Fruit fly (Drosophila melanogaster) whole organism, wandering third instar larva: Measurements from ENCODE around the gene CG17300.

Source experiments
- Abd-B ChIP-seq: fragments of >200 bp; optimal IDR thresholded peaks from 2 replicates; lab custom pipeline; 2017; ENCODE audit warnings: missing biosample characterization, missing genetic modification characterization
- Dfd ChIP-seq: fragments of >200 bp; optimal IDR thresholded peaks from 2 replicates; lab custom pipeline; 2017; ENCODE audit warnings: missing biosample characterization, missing genetic modification characterization
- Jra ChIP-seq: sonication (Bioruptor generic); optimal IDR thresholded peaks from 2 replicates; lab custom pipeline; 2016; ENCODE audit warnings: missing biosample characterization, missing genetic modification characterization
- brk ChIP-seq: fragments of 200-800 bp; sonication (Bioruptor generic); optimal IDR thresholded peaks from 2 replicates; lab custom pipeline; 2016; ENCODE audit warnings: missing biosample characterization, mild to moderate bottlenecking, missing genetic modification characterization
- h ChIP-seq: fragments of 200-800 bp; sonication (Bioruptor generic); optimal IDR thresholded peaks from 3 replicates; lab custom pipeline; 2016; ENCODE audit warnings: missing biosample characterization, mild to moderate bottlenecking, missing genetic modification characterization

- no peak for TF ChIP-seq Abd-B (GFP tag; lab: Kevin White, UChicago)
- no peak for TF ChIP-seq h (GFP tag; lab: Kevin White, UChicago)
- TF ChIP-seq Jra: no peak
- no peak for TF ChIP-seq Dfd (GFP tag; lab: Kevin White, UChicago)
- no peak for TF ChIP-seq brk (GFP tag; lab: Kevin White, UChicago)
These were observed 2.6 kb downstream of the CG17300 start for dm6 chr3L:13084477-13084876.
